Worm (Caenorhabditis elegans): Measurements from ENCODE around the gene Y49E10.30.
A peak's percentile ranks its signal among the peaks of the same experiment; 100 is the strongest.

The Y49E10.30 gene

DNA sequence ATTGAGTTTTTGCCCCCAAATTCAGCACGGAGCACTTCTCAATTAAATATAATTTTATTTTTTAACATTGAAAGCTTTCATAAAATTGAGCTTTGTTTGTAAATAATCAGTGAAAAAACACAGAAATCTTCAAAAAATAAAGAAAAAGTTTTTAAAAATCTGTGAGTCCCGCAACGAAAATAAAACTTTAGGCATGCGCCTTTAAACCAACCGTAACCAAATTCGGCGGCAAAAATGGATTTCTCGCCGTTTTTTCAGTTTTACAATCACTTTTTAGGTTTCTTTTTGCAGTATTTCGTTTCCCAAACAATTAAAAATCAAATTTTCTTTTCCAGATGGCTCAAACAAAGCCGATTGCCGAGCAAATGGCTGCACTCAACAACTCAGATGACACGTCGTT is 39.9 kb downstream of the Y49E10.30 start, which contains the start of gene pie-1 (continued):
- TF ChIP-seq Y56A3A.18 (GFP tag; IDR thresholded peaks at IDR 0.05) (no peak), ztf-3 (GFP tag; optimal IDR thresholded peaks at IDR 0.05) (no peak), B0035.1 (tag; optimal IDR thresholded peaks at IDR 0.05) (no peak), zim-3 (tag; optimal IDR thresholded peaks at IDR 0.05) (no peak), Y95B8A.8 (GFP tag; IDR thresholded peaks at IDR 0.05) (0 out of 2 replicates have a peak, but pooled peaks have one; percentile 12), B0019.2 (GFP tag; conservative IDR thresholded peaks at IDR 0.05) (0 out of 2 replicates have a peak, but pooled peaks have one; percentile 7), let-526 (GFP tag; IDR thresholded peaks at IDR 0.05) (no peak), cebp-2 (GFP tag; IDR thresholded peaks at IDR 0.05) (no peak), tbx-9 (tag; optimal IDR thresholded peaks at IDR 0.05; ENCODE audit: borderline replicate concordance) (no peak), efl-1 (GFP tag; optimal IDR thresholded peaks at IDR 0.05) (peak; percentile 100), Y67H2A.10 (GFP tag; conservative IDR thresholded peaks at IDR 0.05) (no peak), B0261.1 (tag; optimal IDR thresholded peaks at IDR 0.05) (no peak), somi-1 (GFP tag; optimal IDR thresholded peaks at IDR 0.05) (no peak), nhr-27 (tag; optimal IDR thresholded peaks at IDR 0.05) (no peak), madf-6 (GFP tag; IDR thresholded peaks at IDR 0.05) (peak; percentile 96), ztf-28 (GFP tag; IDR thresholded peaks at IDR 0.05) (no peak), hsf-1 (GFP tag; IDR thresholded peaks at IDR 0.05) (peak; percentile 65; the same call in 1 of the 2 replicates), aptf-2 (GFP tag; conservative IDR thresholded peaks at IDR 0.05) (no peak), D2030.7 (GFP tag; IDR thresholded peaks at IDR 0.05) (peak; percentile 85), madf-8 (GFP tag; conservative IDR thresholded peaks at IDR 0.05) (peak; percentile 78), mcd-1 (GFP tag; IDR thresholded peaks at IDR 0.05) (peak; percentile 44; the same call in 1 of the 2 replicates), ceh-100 (GFP tag; IDR thresholded peaks at IDR 0.05) (no peak), hrde-1 (tag; optimal IDR thresholded peaks at IDR 0.05; ENCODE audit: borderline replicate concordance) (no peak), rpc-1 (optimal IDR thresholded peaks at IDR 0.05) (no peak), rpc-1 (tag; optimal IDR thresholded peaks at IDR 0.05) (no peak), snpc-3.4 (tag; optimal IDR thresholded peaks at IDR 0.05) (peak; percentile 30), hmg-20 (GFP tag; IDR thresholded peaks at IDR 0.05) (no peak), gei-17 (GFP tag; optimal IDR thresholded peaks at IDR 0.05) (no peak), nfya-2 (GFP tag; IDR thresholded peaks at IDR 0.05) (no peak), madf-3 (GFP tag; IDR thresholded peaks at IDR 0.05) (no peak), zfh-2 (GFP tag; conservative IDR thresholded peaks at IDR 0.05) (no peak), nhr-80 (tag; optimal IDR thresholded peaks at IDR 0.05) (no peak), dpff-1 (tag; optimal IDR thresholded peaks at IDR 0.05) (no peak), hlh-12 (tag; optimal IDR thresholded peaks at IDR 0.05) (no peak), attf-5 (GFP tag; optimal IDR thresholded peaks at IDR 0.05) (no peak), mes-4 (tag; optimal IDR thresholded peaks at IDR 0.05) (no peak), snpc-1.1 (tag; optimal IDR thresholded peaks at IDR 0.05; ENCODE audit: insufficient read depth) (no peak), dox-1 (GFP tag; IDR thresholded peaks at IDR 0.05) (no peak), repo-1 (tag; optimal IDR thresholded peaks at IDR 0.05) (no peak), lsy-27 (tag; optimal IDR thresholded peaks at IDR 0.05; ENCODE audit: borderline replicate concordance, insufficient read depth) (no peak), dpl-1 (GFP tag; optimal IDR thresholded peaks at IDR 0.05) (peak; percentile 94), let-607 (tag; optimal IDR thresholded peaks at IDR 0.05) (no peak), him-1 (tag; optimal IDR thresholded peaks at IDR 0.05) (peak; percentile 90), atf-7 (tag; optimal IDR thresholded peaks at IDR 0.05) (no peak), ztf-26 (tag; optimal IDR thresholded peaks at IDR 0.05) (no peak), Y53G8AR.9 (GFP tag; conservative IDR thresholded peaks at IDR 0.05) (no peak), T26A5.8 (tag; optimal IDR thresholded peaks at IDR 0.05) (no peak), F22D6.2 (tag; optimal IDR thresholded peaks at IDR 0.05) (no peak), lin-54 (GFP tag; optimal IDR thresholded peaks at IDR 0.05) (peak; percentile 79)
